Fruit fly (Drosophila melanogaster) S2 (cell line): ENCODE data around the gene gwl.

Experiments used
- CG8478 ChIP-seq: fragments of >200 bp; optimal IDR thresholded peaks from 2 replicates; lab custom pipeline; 2018
- CTCF ChIP-seq, 2 experiments: fragments of >200 bp; optimal IDR thresholded peaks; 2 replicates each; lab custom pipeline; 2018

dm6 chr3R:18707492-18707891, 38.7 kb upstream of the gwl start:
- TF ChIP-seq CG8478 (lab: Kevin White, UChicago) (no peak), CTCF (optimal IDR thresholded peaks at IDR 0.05; lab: Kevin White, UChicago) (no peak)
